Fruit fly (Drosophila melanogaster): ENCODE results near the gene hdm.

Gene hdm

DNA sequence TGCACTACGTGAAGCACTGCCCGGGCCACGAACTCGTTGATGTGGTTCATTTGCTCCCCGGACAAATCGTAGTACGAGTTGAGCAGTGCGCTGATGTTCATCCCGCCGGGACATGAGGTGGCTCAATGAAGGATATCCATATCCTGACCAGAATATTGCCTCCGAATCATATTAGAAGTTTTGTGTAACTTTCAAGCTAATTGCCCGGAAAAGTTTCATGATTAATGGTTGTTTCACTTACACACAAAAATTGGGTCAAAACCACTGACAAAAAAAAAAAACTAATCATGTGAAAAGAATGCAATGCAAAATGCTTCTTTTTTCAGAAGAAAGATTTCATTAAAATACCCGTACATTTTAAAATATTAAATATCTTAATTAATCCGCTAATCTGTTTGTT, 38.4 kb downstream of the hdm start, which contains the start of gene Ir7e (continued):
- TF ChIP-seq psq (GFP tag; optimal IDR thresholded peaks at IDR 0.05) (no peak), CG6689 (GFP tag; IDR thresholded peaks at IDR 0.05) (no peak), scrt (GFP tag; optimal IDR thresholded peaks at IDR 0.05) (no peak), CG11723 (GFP tag; optimal IDR thresholded peaks at IDR 0.05) (no peak), CG13287 (GFP tag; IDR thresholded peaks at IDR 0.05; ENCODE audit: partially characterized antibody) (no peak), CG18262 (tag; optimal IDR thresholded peaks at IDR 0.05) (no peak), CG8478 (optimal IDR thresholded peaks at IDR 0.05) (no peak)

DNA sequence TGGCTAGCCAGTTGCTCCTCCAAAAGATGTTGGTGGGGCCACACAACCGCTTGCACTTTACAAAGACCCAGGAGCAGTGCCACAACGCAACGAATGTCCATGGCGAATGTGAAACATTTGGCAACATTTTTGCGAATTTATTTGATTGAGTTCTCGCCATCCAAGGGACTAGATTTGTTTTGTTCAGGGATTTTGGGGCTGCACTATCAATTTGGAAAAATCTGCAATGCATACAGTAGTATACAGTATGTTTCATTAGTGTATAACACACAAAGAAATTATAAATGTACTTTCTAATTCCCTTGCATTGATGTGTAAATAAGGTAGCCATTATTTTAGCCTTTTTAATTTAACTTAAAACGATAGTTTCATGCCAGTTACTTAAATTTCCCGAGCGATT, 41.2 kb downstream of the hdm start, which contains the start of gene Ir7d:
TSS of gene Ir7d (minus strand) at position 101 of the 400 bp plus-strand sequence.
- TF ChIP-seq bbx (GFP tag; IDR thresholded peaks at IDR 0.05; ENCODE audit: partially characterized antibody) (no peak), CG7745 (tag; optimal IDR thresholded peaks at IDR 0.05) (no peak), Doc2 (GFP tag; IDR thresholded peaks at IDR 0.05) (no peak), Nf-YB (GFP tag; optimal IDR thresholded peaks at IDR 0.05) (no peak)

DNA sequence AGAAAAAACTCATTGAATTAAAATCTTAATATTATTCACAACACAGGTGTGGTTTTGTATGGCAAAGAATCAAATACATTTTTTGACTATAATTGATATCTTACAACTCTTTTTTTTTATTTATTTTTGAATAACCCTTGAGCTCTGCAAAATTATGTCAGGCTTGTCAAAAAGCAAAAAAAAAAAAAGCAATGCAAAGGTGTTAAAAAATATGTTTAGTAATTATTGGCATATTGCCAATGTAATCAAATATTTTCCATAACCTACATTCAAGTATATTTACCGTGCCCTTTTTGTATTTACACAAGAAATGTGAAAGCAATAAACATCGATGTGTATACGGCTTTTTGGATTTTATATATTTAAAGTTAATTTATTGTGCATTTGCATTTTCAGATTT, 45.8 kb downstream of the hdm start, which contains the start of gene Ir7c:
TSS of gene Ir7c (plus strand) at position 301 of the 400 bp plus-strand sequence.
- TF ChIP-seq Mes4 (GFP tag; optimal IDR thresholded peaks at IDR 0.05) (no peak), hkb (optimal IDR thresholded peaks at IDR 0.05) (no peak), hkb (GFP tag; IDR thresholded peaks at IDR 0.05) (no peak), gce (GFP tag; IDR thresholded peaks at IDR 0.05) (no peak), CG7556 (GFP tag; optimal IDR thresholded peaks at IDR 0.05) (no peak), CG31388 (GFP tag; optimal IDR thresholded peaks at IDR 0.05) (no peak), CG2120 (GFP tag; optimal IDR thresholded peaks at IDR 0.05) (no peak), Side (GFP tag; optimal IDR thresholded peaks at IDR 0.05) (no peak), CG11093 (GFP tag; IDR thresholded peaks at IDR 0.05) (no peak)

DNA sequence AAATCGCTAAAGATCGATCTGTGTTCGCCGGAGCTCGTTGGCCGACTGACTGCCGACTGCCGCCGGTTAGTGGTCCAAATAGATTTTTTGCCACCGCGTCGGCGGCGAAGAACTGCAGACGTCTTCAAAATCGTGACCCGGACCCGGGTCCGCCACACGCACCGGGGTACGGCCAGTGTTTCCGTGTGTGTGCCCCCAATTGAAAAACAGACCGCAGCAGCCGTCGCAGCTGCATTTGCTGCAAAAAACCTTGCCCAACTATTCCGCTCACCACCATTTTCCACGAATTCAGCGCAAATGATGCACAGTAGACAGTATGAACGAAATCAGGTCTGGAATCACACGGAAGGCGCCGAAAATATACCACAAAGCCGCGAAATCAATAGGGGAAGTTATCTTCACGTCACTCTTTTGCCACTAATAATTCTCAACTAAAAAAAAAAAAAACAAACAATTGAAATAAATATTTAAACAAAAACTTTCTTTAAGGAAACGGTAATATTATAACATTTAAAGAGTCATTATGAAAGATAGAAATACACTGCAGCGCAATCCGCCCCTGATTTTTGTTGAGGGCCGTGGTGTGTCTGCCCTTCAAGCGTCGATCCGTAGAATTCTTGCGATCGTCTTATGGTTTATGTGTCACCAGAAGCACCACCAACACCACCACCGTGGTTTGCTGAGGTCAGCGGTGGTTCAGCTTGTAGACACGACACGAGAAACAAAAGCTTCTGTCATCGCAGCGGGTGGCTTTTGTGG, 46.6 kb downstream of the hdm start, which contains the start of gene dec:
TSS of gene dec (minus strand) at position 51 of the 759 bp plus-strand sequence.
- TF ChIP-seq zfh1 (GFP tag; IDR thresholded peaks at IDR 0.05) (no peak), CG6683 (GFP tag; optimal IDR thresholded peaks at IDR 0.05) (no peak), Poxn (GFP tag; IDR thresholded peaks at IDR 0.05) (no peak), CG2120 (GFP tag; optimal IDR thresholded peaks at IDR 0.05) (no peak), CG3847 (GFP tag; IDR thresholded peaks at IDR 0.05) (no peak)
